Worm (Caenorhabditis elegans): Measurements from ENCODE around the gene nhr-106.

Gene nhr-106

ce11 chrV:539040-539510, 49.7 kb downstream of the nhr-106 start, which contains the start of gene nhr-155:
Gene nhr-155 (plus strand): TSS chrV:539460.
- TF ChIP-seq egl-27 (tag; optimal IDR thresholded peaks at IDR 0.05) (no peak), nhr-85 (tag) (peak; percentile 20)

All from whole organism, L1 larva.